Worm (Caenorhabditis elegans) whole organism, mixed stage, embryonic: ENCODE data around the gene H02F09.2.

Experiments
- ceh-83 ChIP-seq: fragments of 200-800 bp; sonication (Bioruptor generic); optimal IDR thresholded peaks from 2 replicates; lab custom pipeline; 2018; ENCODE audit warnings: mild to moderate bottlenecking, missing genetic modification characterization, missing compliant biosample characterization
- cnd-1 ChIP-seq: fragments of 200-800 bp; sonication (Bioruptor generic); optimal IDR thresholded peaks from 2 replicates; lab custom pipeline; 2018; ENCODE audit warnings: mild to moderate bottlenecking, missing genetic modification characterization, missing compliant biosample characterization
- lsy-2 ChIP-seq: fragments of 150-350 bp; optimal IDR thresholded peaks from 2 replicates; lab custom pipeline; 2014; ENCODE audit warnings: missing biosample characterization, missing genetic modification characterization
- mls-2 ChIP-seq: sonication (generic microtip); optimal IDR thresholded peaks from 2 replicates; lab custom pipeline; 2016; ENCODE audit warnings: mild to moderate bottlenecking, missing genetic modification characterization, moderate library complexity, missing compliant biosample characterization
- nhr-12 ChIP-seq: fragments of 150-350 bp; optimal IDR thresholded peaks from 2 replicates; lab custom pipeline; 2014; ENCODE audit warnings: missing biosample characterization, missing genetic modification characterization
- nhr-28 ChIP-seq: fragments of 150-350 bp; optimal IDR thresholded peaks from 2 replicates; lab custom pipeline; 2014; ENCODE audit warnings: missing biosample characterization, missing genetic modification characterization
- pha-4 ChIP-seq: fragments of 150-350 bp; optimal IDR thresholded peaks from 2 replicates; lab custom pipeline; 2018; ENCODE audit warnings: missing biosample characterization, missing genetic modification reagents, missing genetic modification characterization
- unc-39 ChIP-seq: fragments of 150-350 bp; optimal IDR thresholded peaks from 2 replicates; lab custom pipeline; 2014; ENCODE audit warnings: missing biosample characterization, missing genetic modification characterization
- unc-62 ChIP-seq: fragments of 150-350 bp; optimal IDR thresholded peaks from 2 replicates; lab custom pipeline; 2014; ENCODE audit warnings: missing biosample characterization, missing genetic modification reagents, missing genetic modification characterization

- TF ChIP-seq nhr-12 (tag; lab: Kevin White, UChicago), result no peak
- TF ChIP-seq pha-4 (tag; lab: Kevin White, UChicago), result no peak
- no peak for TF ChIP-seq unc-62 (GFP tag; lab: Kevin White, UChicago)
- TF ChIP-seq unc-39, result no peak
- no peak for TF ChIP-seq lsy-2 (tag; lab: Kevin White, UChicago)
- TF ChIP-seq mls-2 (tag; lab: Kevin White, UChicago), result no peak
- no peak for TF ChIP-seq cnd-1
- TF ChIP-seq ceh-83 (GFP tag; lab: Kevin White, UChicago), result no peak
- TF ChIP-seq nhr-28 (tag; lab: Kevin White, UChicago), result no peak
Measured at ce11 chrX:1568377-1568776, 3.7 kb upstream of the H02F09.2 start, which contains the start of gene H02F09.3.
